Worm (Caenorhabditis elegans): ENCODE data around the gene nlp-7.
A peak's percentile ranks its signal among the peaks of the same experiment; 100 is the strongest.

- TF ChIP-seq nhr-25 (tag; optimal IDR thresholded peaks at IDR 0.05) (peak; percentile 59), fos-1 (tag; optimal IDR thresholded peaks at IDR 0.05) (no peak), nhr-67 (tag; optimal IDR thresholded peaks at IDR 0.05) (no peak), unc-39 (tag; optimal IDR thresholded peaks at IDR 0.05) (no peak), nhr-77 (tag; optimal IDR thresholded peaks at IDR 0.05) (no peak), nhr-28 (tag; optimal IDR thresholded peaks at IDR 0.05) (no peak), zag-1 (tag; optimal IDR thresholded peaks at IDR 0.05) (no peak), pqm-1 (tag; optimal IDR thresholded peaks at IDR 0.05) (no peak), ama-1 (optimal IDR thresholded peaks at IDR 0.05) (no peak), nfya-1 (tag; optimal IDR thresholded peaks at IDR 0.05; ENCODE audit: insufficient read depth) (no peak)
Measured at ce11 chrX:8584825-8585384, 8.1 kb upstream of the nlp-7 start.
